Worm (Caenorhabditis elegans): ENCODE results near the gene sri-19.

ce11 chrIV:11001614-11002013, 43.4 kb downstream of the sri-19 start, which contains the start of gene F13H10.9:
- TF ChIP-seq rnt-1 (tag; optimal IDR thresholded peaks at IDR 0.05): no peak
- TF ChIP-seq lsy-2 (tag; optimal IDR thresholded peaks at IDR 0.05): no peak
- TF ChIP-seq tlp-1 (tag; optimal IDR thresholded peaks at IDR 0.05): no peak
- TF ChIP-seq nhr-237 (tag; optimal IDR thresholded peaks at IDR 0.05): no peak
- no peak for TF ChIP-seq C16A3.4 (tag; optimal IDR thresholded peaks at IDR 0.05)
- TF ChIP-seq unc-86 (tag; optimal IDR thresholded peaks at IDR 0.05): no peak
- TF ChIP-seq ztf-4 (tag; optimal IDR thresholded peaks at IDR 0.05): no peak
- TF ChIP-seq nhr-85 (tag): no peak
- no peak for TF ChIP-seq lin-13 (GFP tag; optimal IDR thresholded peaks at IDR 0.05)

Measured in whole organism, L1 larva.